Worm (Caenorhabditis elegans): ENCODE measurements around the gene C44C10.3.
A peak's percentile ranks its signal among the peaks of the same experiment; 100 is the strongest.

Gene C44C10.3

DNA sequence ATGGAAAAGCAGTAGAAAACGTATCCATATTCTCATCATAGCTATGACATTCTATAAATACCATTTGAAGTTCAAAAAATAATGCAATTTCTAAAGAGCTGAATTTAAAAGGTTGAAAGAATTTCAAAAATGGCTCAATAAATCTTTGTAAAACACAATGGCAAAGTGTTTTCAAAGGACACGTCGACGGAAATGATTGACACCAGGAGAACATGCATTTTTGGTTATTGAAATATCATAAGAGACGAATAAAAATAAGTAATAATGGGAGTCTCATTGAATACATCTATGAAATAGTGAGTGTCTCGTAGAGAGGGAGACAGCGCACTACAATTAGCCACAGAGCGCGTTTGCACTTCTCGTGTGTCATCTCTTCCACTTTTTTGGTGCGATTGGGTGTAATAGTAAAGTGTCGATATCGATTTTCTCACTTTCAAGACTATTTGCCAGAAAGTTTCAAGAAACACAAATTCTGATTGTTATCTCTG, 45.8 kb upstream of the C44C10.3 start, which contains the start of gene T04F8.2 (continued):
- peak; percentile 72 for TF ChIP-seq nhr-71 (tag; optimal IDR thresholded peaks at IDR 0.05)
- TF ChIP-seq hpl-2 (GFP tag; optimal IDR thresholded peaks at IDR 0.05) = no peak
- TF ChIP-seq aly-2 (tag; optimal IDR thresholded peaks at IDR 0.05) = no peak
- no peak for TF ChIP-seq unc-86 (tag; optimal IDR thresholded peaks at IDR 0.05)
- peak; percentile 80 for TF ChIP-seq lin-14 (GFP tag; optimal IDR thresholded peaks at IDR 0.05)
- TF ChIP-seq ceh-8 (GFP tag; optimal IDR thresholded peaks at IDR 0.05) = no peak
- TF ChIP-seq unc-130 (tag; optimal IDR thresholded peaks at IDR 0.05) = peak; percentile 62
- TF ChIP-seq skn-1 (tag; optimal IDR thresholded peaks at IDR 0.05) = peak; percentile 50
- peak; percentile 24 for TF ChIP-seq nhr-90 (tag; optimal IDR thresholded peaks at IDR 0.05; ENCODE audit: poor library complexity)
- TF ChIP-seq mep-1 (tag; optimal IDR thresholded peaks at IDR 0.05) = peak; percentile 85
- TF ChIP-seq efl-1 (optimal IDR thresholded peaks at IDR 0.05) = peak; percentile 43 to 49
- TF ChIP-seq efl-1 (GFP tag; optimal IDR thresholded peaks at IDR 0.05 in 1 of 2) = peak in 1 of 2 experiments; percentile 35
- TF ChIP-seq Y116A8C.19 (tag; optimal IDR thresholded peaks at IDR 0.05; ENCODE audit: borderline replicate concordance) = no peak
- TF ChIP-seq nhr-237 (tag; optimal IDR thresholded peaks at IDR 0.05) = no peak
- peak; percentile 29 for TF ChIP-seq nhr-19 (GFP tag; conservative IDR thresholded peaks at IDR 0.05)
- TF ChIP-seq sup-37 (GFP tag; optimal IDR thresholded peaks at IDR 0.05) = no peak
- no peak for TF ChIP-seq lin-39 (tag; optimal IDR thresholded peaks at IDR 0.05)
- TF ChIP-seq fkh-4 (tag; optimal IDR thresholded peaks at IDR 0.05; ENCODE audit: borderline replicate concordance) = no peak
- no peak for TF ChIP-seq mab-9 (GFP tag; IDR thresholded peaks at IDR 0.05)
- TF ChIP-seq xbp-1 (tag; optimal IDR thresholded peaks at IDR 0.05) = peak; percentile 55
- peak; percentile 76 for TF ChIP-seq snu-23 (GFP tag; optimal IDR thresholded peaks at IDR 0.05)
- TF ChIP-seq unc-30 (tag; optimal IDR thresholded peaks at IDR 0.05) = no peak
- TF ChIP-seq C34B4.2 (tag; optimal IDR thresholded peaks at IDR 0.05) = no peak
- peak; percentile 34 for TF ChIP-seq fkh-8 (tag; optimal IDR thresholded peaks at IDR 0.05)
- no peak for TF ChIP-seq tlp-1 (tag; optimal IDR thresholded peaks at IDR 0.05)
- TF ChIP-seq hlh-17 (GFP tag; optimal IDR thresholded peaks at IDR 0.05; ENCODE audit: borderline replicate concordance) = no peak
- peak; percentile 28 for TF ChIP-seq elt-2 (tag; optimal IDR thresholded peaks at IDR 0.05)
- no peak for TF ChIP-seq lin-13 (GFP tag; optimal IDR thresholded peaks at IDR 0.05)
- TF ChIP-seq vab-15 (tag; optimal IDR thresholded peaks at IDR 0.05) = peak; percentile 94
- TF ChIP-seq irx-1 (tag; optimal IDR thresholded peaks at IDR 0.05) = no peak
- no peak for TF ChIP-seq zip-4 (GFP tag; optimal IDR thresholded peaks at IDR 0.05)
- peak; percentile 41 to 70 for TF ChIP-seq lsy-2 (tag; optimal IDR thresholded peaks at IDR 0.05)
- TF ChIP-seq lin-35 (GFP tag; optimal IDR thresholded peaks at IDR 0.05) = peak; percentile 54 to 59
- TF ChIP-seq blmp-1 (tag; optimal IDR thresholded peaks at IDR 0.05) = peak; percentile 64
- no peak for TF ChIP-seq nhr-76 (tag; optimal IDR thresholded peaks at IDR 0.05)
- no peak for TF ChIP-seq egl-13 (tag; optimal IDR thresholded peaks at IDR 0.05)
- TF ChIP-seq grh-1 (GFP tag; IDR thresholded peaks at IDR 0.05) = no peak
- no peak for TF ChIP-seq lir-3 (tag; optimal IDR thresholded peaks at IDR 0.05; ENCODE audit: poor library complexity)
- TF ChIP-seq sox-4 (tag; optimal IDR thresholded peaks at IDR 0.05) = no peak
- TF ChIP-seq ztf-11 (tag; optimal IDR thresholded peaks at IDR 0.05) = no peak
- TF ChIP-seq ets-5 (GFP tag; IDR thresholded peaks at IDR 0.05) = no peak
- TF ChIP-seq ces-1 (GFP tag; optimal IDR thresholded peaks at IDR 0.05) = no peak

DNA sequence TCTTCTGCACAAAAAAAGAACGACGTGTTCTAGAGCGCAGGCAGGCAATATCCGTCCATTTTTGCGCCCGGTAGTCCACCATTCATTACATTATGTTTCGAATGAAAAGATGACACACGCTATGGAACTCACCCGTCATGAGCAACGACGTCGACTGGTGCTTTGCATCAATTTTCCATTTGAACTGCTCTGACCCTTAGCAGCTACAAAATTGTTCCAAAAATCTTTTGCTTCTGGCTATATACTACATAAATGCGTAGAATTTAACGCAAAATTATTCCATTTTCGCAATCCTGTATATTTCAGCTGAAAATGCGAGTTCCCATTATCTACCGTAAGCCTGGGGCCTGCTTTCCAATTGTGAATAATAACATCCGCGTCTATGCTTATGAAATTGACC, 44.0 kb upstream of the C44C10.3 start, which contains the start of gene T04F8.3:
T04F8.3 (plus strand) TSS at position 301 of the 400 bp plus-strand sequence.
- TF ChIP-seq skn-1 (tag; optimal IDR thresholded peaks at IDR 0.05) (no peak), ceh-8 (GFP tag; optimal IDR thresholded peaks at IDR 0.05) (no peak), unc-130 (tag; optimal IDR thresholded peaks at IDR 0.05) (no peak), ces-1 (GFP tag; optimal IDR thresholded peaks at IDR 0.05) (no peak), nhr-12 (tag; optimal IDR thresholded peaks at IDR 0.05) (no peak)

All from whole organism, L1 larva.